Worm (Caenorhabditis elegans): ENCODE results near the gene F09E10.6.

The F09E10.6 gene

ce11 chrX:1525511-1526172 lies 28.2 kb upstream of the F09E10.6 start:
- TF ChIP-seq pax-3 (tag; optimal IDR thresholded peaks at IDR 0.05) (no peak), blmp-1 (tag; optimal IDR thresholded peaks at IDR 0.05) (peak; percentile 5)

DNA sequence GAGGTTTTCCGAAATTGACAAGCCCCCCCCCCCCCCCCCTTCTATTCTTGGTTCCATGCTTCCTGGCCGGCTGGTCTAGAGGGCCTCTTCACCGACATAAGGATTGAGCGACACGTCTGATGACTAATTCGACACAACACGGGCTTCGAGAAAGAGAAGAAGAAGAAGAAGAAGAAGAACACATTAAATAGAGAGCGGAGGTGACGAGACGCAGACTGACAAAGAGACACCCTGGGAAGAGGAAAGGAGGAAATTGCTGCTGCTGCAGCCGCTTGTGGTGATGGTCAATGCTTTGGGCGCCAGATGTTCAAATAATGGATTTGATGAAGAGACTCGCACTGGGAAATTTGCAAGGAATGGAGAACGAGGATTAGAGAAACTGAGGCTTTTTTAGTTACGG lies 27.1 kb upstream of the F09E10.6 start:
- TF ChIP-seq zag-1 (tag; optimal IDR thresholded peaks at IDR 0.05) (no peak), lin-14 (GFP tag; optimal IDR thresholded peaks at IDR 0.05) (peak; percentile 85), lsy-2 (tag; optimal IDR thresholded peaks at IDR 0.05) (peak; percentile 30 to 31), unc-30 (tag; optimal IDR thresholded peaks at IDR 0.05) (no peak), skn-1 (tag; optimal IDR thresholded peaks at IDR 0.05) (peak; percentile 73), irx-1 (tag; optimal IDR thresholded peaks at IDR 0.05) (no peak), rnt-1 (tag; optimal IDR thresholded peaks at IDR 0.05) (peak; percentile 70), unc-86 (tag; optimal IDR thresholded peaks at IDR 0.05) (peak; percentile 32), ets-5 (GFP tag; IDR thresholded peaks at IDR 0.05) (no peak), nhr-47 (tag; optimal IDR thresholded peaks at IDR 0.05) (peak; percentile 35), C04F5.9 (tag; optimal IDR thresholded peaks at IDR 0.05) (no peak), efl-1 (optimal IDR thresholded peaks at IDR 0.05) (peak in 1 of 2 experiments; percentile 6), efl-1 (GFP tag; optimal IDR thresholded peaks at IDR 0.05 in 1 of 2) (no peak), nhr-20 (tag; optimal IDR thresholded peaks at IDR 0.05) (peak; percentile 38), ceh-82 (tag; optimal IDR thresholded peaks at IDR 0.05) (peak; percentile 1 to 38 (median 8)), lir-3 (tag; optimal IDR thresholded peaks at IDR 0.05; ENCODE audit: poor library complexity) (no peak), Y116A8C.19 (tag; optimal IDR thresholded peaks at IDR 0.05; ENCODE audit: borderline replicate concordance) (no peak), unc-98 (GFP tag; IDR thresholded peaks at IDR 0.05) (no peak), swsn-7 (tag; optimal IDR thresholded peaks at IDR 0.05) (peak; percentile 38), snu-23 (GFP tag; optimal IDR thresholded peaks at IDR 0.05) (peak; percentile 56), F16B12.6 (tag; optimal IDR thresholded peaks at IDR 0.05) (no peak), ama-1 (optimal IDR thresholded peaks at IDR 0.05) (no peak), egl-13 (tag; optimal IDR thresholded peaks at IDR 0.05) (peak; percentile 23), fos-1 (tag; optimal IDR thresholded peaks at IDR 0.05) (peak; percentile 8), mdl-1 (tag; optimal IDR thresholded peaks at IDR 0.05) (peak in 1 of 2 experiments; percentile 5), blmp-1 (tag; optimal IDR thresholded peaks at IDR 0.05) (peak; percentile 55), nhr-71 (tag; optimal IDR thresholded peaks at IDR 0.05) (peak; percentile 63), C34B4.2 (tag; optimal IDR thresholded peaks at IDR 0.05) (no peak), lin-15B (tag; optimal IDR thresholded peaks at IDR 0.05) (no peak), lin-35 (GFP tag; optimal IDR thresholded peaks at IDR 0.05) (peak in 1 of 2 experiments; percentile 23), jun-1 (tag; optimal IDR thresholded peaks at IDR 0.05) (no peak), mep-1 (tag; optimal IDR thresholded peaks at IDR 0.05) (peak; percentile 61), nhr-19 (GFP tag; conservative IDR thresholded peaks at IDR 0.05) (0 out of 2 replicates have a peak, but pooled peaks have one; percentile 13), ztf-11 (tag; optimal IDR thresholded peaks at IDR 0.05) (peak in 1 of 2 experiments; percentile 45), tbx-2 (tag; optimal IDR thresholded peaks at IDR 0.05) (peak; percentile 68), dsc-1 (tag; optimal IDR thresholded peaks at IDR 0.05) (peak; percentile 80)

ce11 chrX:1523272-1523671 lies 25.8 kb upstream of the F09E10.6 start:
- TF ChIP-seq unc-86 (tag; optimal IDR thresholded peaks at IDR 0.05) (no peak), pag-3 (tag; optimal IDR thresholded peaks at IDR 0.05; ENCODE audit: borderline replicate concordance, insufficient read depth) (no peak)

DNA sequence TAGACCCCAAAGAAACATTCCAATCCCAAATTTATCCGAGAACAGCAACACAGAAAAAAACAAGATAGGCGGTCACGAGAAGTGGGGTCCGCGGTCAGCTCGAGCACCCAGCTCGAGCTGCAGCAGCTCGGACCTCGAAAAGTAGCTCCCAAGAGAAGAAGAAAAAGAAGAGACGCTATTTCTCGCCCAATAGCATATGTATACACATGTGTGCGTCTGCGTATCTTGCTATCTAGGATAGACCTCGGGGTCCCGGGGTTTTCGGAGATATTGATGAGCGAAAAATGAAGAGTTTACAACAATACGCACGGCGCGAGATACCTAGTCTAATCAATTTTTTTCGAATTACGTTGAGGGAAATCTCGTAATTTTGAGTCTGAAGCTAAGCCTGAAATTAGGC lies 24.6 kb upstream of the F09E10.6 start:
- peak; percentile 4 for TF ChIP-seq swsn-7 (tag; optimal IDR thresholded peaks at IDR 0.05)
- peak in 1 of 2 experiments; percentile 12 for TF ChIP-seq mdl-1 (tag; optimal IDR thresholded peaks at IDR 0.05)
- TF ChIP-seq nhr-71 (tag; optimal IDR thresholded peaks at IDR 0.05): peak; percentile 59
- peak; percentile 25 for TF ChIP-seq dsc-1 (tag; optimal IDR thresholded peaks at IDR 0.05)
- no peak for TF ChIP-seq pqm-1 (tag; optimal IDR thresholded peaks at IDR 0.05)
- peak; percentile 44 for TF ChIP-seq snu-23 (GFP tag; optimal IDR thresholded peaks at IDR 0.05)
- peak in 2 of 3 experiments; percentile 3 to 42 for TF ChIP-seq ceh-82 (tag; optimal IDR thresholded peaks at IDR 0.05)
- TF ChIP-seq skn-1 (tag; optimal IDR thresholded peaks at IDR 0.05): peak; percentile 10
- no peak for TF ChIP-seq nhr-77 (tag; optimal IDR thresholded peaks at IDR 0.05)
- no peak for TF ChIP-seq lin-39 (tag; optimal IDR thresholded peaks at IDR 0.05)
- TF ChIP-seq sptf-1 (tag; optimal IDR thresholded peaks at IDR 0.05): no peak
- peak; percentile 21 to 38 for TF ChIP-seq lsy-2 (tag; optimal IDR thresholded peaks at IDR 0.05)
- TF ChIP-seq nhr-19 (GFP tag; conservative IDR thresholded peaks at IDR 0.05): peak; percentile 24; the same call in 1 of the 2 replicates
- TF ChIP-seq lin-35 (GFP tag; optimal IDR thresholded peaks at IDR 0.05): peak in 1 of 2 experiments; percentile 8
- no peak for TF ChIP-seq mef-2 (tag; optimal IDR thresholded peaks at IDR 0.05)
- no peak for TF ChIP-seq egl-13 (tag; optimal IDR thresholded peaks at IDR 0.05)
- TF ChIP-seq lin-14 (GFP tag; optimal IDR thresholded peaks at IDR 0.05): peak; percentile 82
- peak in 1 of 2 experiments; percentile 9 for TF ChIP-seq efl-1 (optimal IDR thresholded peaks at IDR 0.05)
- no peak for TF ChIP-seq efl-1 (GFP tag; optimal IDR thresholded peaks at IDR 0.05 in 1 of 2)
- TF ChIP-seq rnt-1 (tag; optimal IDR thresholded peaks at IDR 0.05): peak; percentile 67
